Worm (Caenorhabditis elegans): Measurements from ENCODE around the gene ccpp-6.

DNA sequence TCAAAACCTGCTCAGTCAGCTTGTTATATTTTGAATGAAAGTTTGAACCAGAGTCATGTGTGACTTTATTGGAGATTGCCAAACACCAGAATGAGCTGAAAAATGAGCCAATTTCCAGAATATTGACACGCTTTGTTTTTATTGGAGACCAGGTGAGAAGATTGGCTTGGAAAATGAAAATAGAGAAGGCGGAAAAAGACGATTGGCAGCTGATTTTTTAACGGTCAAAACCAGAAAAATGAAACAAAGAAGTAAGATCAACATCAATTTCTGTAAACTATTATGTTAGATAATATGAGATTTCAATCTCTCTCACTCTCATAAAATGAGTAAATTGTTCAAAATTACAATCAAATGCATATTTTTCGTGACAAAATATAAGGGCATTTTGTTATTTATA lies 46.0 kb upstream of the ccpp-6 start, which contains the start of gene srx-114:
- no peak for TF ChIP-seq sox-2 (GFP tag; IDR thresholded peaks at IDR 0.05)
- no peak for TF ChIP-seq ceh-34 (tag; optimal IDR thresholded peaks at IDR 0.05)
- TF ChIP-seq npax-4 (tag; optimal IDR thresholded peaks at IDR 0.05): no peak
- TF ChIP-seq hlh-30 (tag; optimal IDR thresholded peaks at IDR 0.05; ENCODE audit: insufficient read depth): no peak
- no peak for TF ChIP-seq ceh-19 (GFP tag; optimal IDR thresholded peaks at IDR 0.05)
- no peak for TF ChIP-seq nhr-11 (tag; optimal IDR thresholded peaks at IDR 0.05)
- no peak for TF ChIP-seq unc-55 (GFP tag; optimal IDR thresholded peaks at IDR 0.05)
- TF ChIP-seq pqm-1 (tag; optimal IDR thresholded peaks at IDR 0.05): no peak
- no peak for TF ChIP-seq rnt-1 (tag; optimal IDR thresholded peaks at IDR 0.05)
- TF ChIP-seq pha-2 (tag; optimal IDR thresholded peaks at IDR 0.05): no peak
- no peak for TF ChIP-seq unc-86 (tag; optimal IDR thresholded peaks at IDR 0.05)
- TF ChIP-seq K09A11.1 (tag; optimal IDR thresholded peaks at IDR 0.05; ENCODE audit: insufficient read depth): no peak

Data from whole organism, late embryonic.